Worm (Caenorhabditis elegans): Measurements from ENCODE around the gene pup-2.

The pup-2 gene

DNA sequence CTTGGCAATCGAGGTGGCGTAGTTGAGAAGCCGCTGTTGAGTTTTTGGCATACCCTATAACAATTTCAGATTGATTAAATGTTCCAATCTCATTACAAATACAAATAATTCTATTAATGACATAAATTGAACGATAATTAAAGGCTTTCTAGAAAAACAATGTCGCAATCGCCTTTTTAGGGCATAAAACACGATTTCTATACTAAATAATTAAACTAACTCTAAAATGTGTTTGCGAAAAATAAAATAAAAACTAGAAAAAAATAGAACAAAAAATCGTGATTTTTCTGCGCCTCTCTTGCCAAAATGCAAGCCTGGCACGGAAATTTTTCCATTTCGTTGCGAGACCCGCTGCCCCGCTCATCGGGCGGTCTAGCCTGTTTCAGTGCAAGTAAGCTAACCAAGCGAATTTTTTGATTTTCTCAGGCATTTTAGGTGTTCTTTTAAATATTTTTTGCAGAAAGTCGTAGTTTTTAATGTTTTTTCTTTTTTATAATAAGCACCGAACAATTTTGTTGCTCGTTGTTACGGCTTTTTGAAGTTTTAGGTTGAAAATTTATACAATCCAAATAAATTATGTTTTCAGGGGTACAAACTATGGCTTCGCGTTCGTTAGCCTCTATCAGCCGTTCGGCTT lies 42.2 kb downstream of the pup-2 start, which contains the start of the genes C34E10.12, C34E10.10 and atp-2 (continued):
- TF ChIP-seq snpc-3.4 (tag; optimal IDR thresholded peaks at IDR 0.05) (peak; percentile 62), dox-1 (GFP tag; IDR thresholded peaks at IDR 0.05) (peak; percentile 56), rcor-1 (GFP tag; IDR thresholded peaks at IDR 0.05) (peak; percentile 39; the same call in 1 of the 2 replicates), rec-8 (tag; optimal IDR thresholded peaks at IDR 0.05) (no peak), F49E8.2 (tag; optimal IDR thresholded peaks at IDR 0.05; ENCODE audit: insufficient read depth) (peak; percentile 72), madf-6 (GFP tag; IDR thresholded peaks at IDR 0.05) (peak; percentile 72), fkh-3 (tag; optimal IDR thresholded peaks at IDR 0.05) (no peak), repo-1 (tag; optimal IDR thresholded peaks at IDR 0.05) (no peak), hmg-20 (GFP tag; IDR thresholded peaks at IDR 0.05) (no peak), Y53G8AR.9 (GFP tag; conservative IDR thresholded peaks at IDR 0.05) (0 out of 2 replicates have a peak, but pooled peaks have one; percentile 34), Y53F4B.3 (GFP tag; IDR thresholded peaks at IDR 0.05) (no peak), cebp-1 (GFP tag; IDR thresholded peaks at IDR 0.05) (no peak), cebp-1 (tag; optimal IDR thresholded peaks at IDR 0.05) (peak; percentile 59), attf-6 (GFP tag; IDR thresholded peaks at IDR 0.05) (no peak), C17E4.6 (GFP tag; IDR thresholded peaks at IDR 0.05) (no peak), pha-4 (tag; optimal IDR thresholded peaks at IDR 0.05) (peak; percentile 11), F55B11.4 (tag; optimal IDR thresholded peaks at IDR 0.05; ENCODE audit: borderline replicate concordance, insufficient read depth) (no peak), K11D2.4 (GFP tag; IDR thresholded peaks at IDR 0.05) (peak; percentile 20; the same call in 1 of the 2 replicates), mcd-1 (GFP tag; IDR thresholded peaks at IDR 0.05) (peak; percentile 73), Y95B8A.8 (GFP tag; IDR thresholded peaks at IDR 0.05) (no peak), hmg-1.2 (GFP tag; IDR thresholded peaks at IDR 0.05) (peak; percentile 47; the same call in 1 of the 2 replicates), ztf-6 (GFP tag; IDR thresholded peaks at IDR 0.05) (no peak), die-1 (tag; optimal IDR thresholded peaks at IDR 0.05) (no peak), attf-3 (GFP tag; conservative IDR thresholded peaks at IDR 0.05) (peak; percentile 57; the same call in 1 of the 2 replicates), nhr-179 (tag; optimal IDR thresholded peaks at IDR 0.05) (no peak), unc-130 (GFP tag; optimal IDR thresholded peaks at IDR 0.05) (peak; percentile 23), ztf-28 (GFP tag; IDR thresholded peaks at IDR 0.05) (no peak), madf-10 (tag; optimal IDR thresholded peaks at IDR 0.05) (peak; percentile 54), F33H1.4 (GFP tag; IDR thresholded peaks at IDR 0.05) (peak; percentile 96), B0261.1 (tag; optimal IDR thresholded peaks at IDR 0.05) (no peak), F57A8.1 (GFP tag; optimal IDR thresholded peaks at IDR 0.05) (no peak), F22D6.2 (tag; optimal IDR thresholded peaks at IDR 0.05) (no peak), egrh-3 (GFP tag; IDR thresholded peaks at IDR 0.05) (peak; percentile 50), xnd-1 (tag; optimal IDR thresholded peaks at IDR 0.05) (no peak), hsf-1 (GFP tag; IDR thresholded peaks at IDR 0.05) (no peak), gei-17 (GFP tag; optimal IDR thresholded peaks at IDR 0.05) (no peak), T07F8.4 (tag; optimal IDR thresholded peaks at IDR 0.05) (no peak), hlh-12 (tag; optimal IDR thresholded peaks at IDR 0.05) (no peak), B0035.1 (tag; optimal IDR thresholded peaks at IDR 0.05) (no peak), mxl-1 (tag; optimal IDR thresholded peaks at IDR 0.05) (no peak), ZK185.1 (tag; optimal IDR thresholded peaks at IDR 0.05; ENCODE audit: poor library complexity, severe bottlenecking) (peak; percentile 68), nfya-1 (tag; optimal IDR thresholded peaks at IDR 0.05; ENCODE audit: borderline replicate concordance, insufficient read depth) (no peak), Y67H2A.10 (GFP tag; conservative IDR thresholded peaks at IDR 0.05) (0 out of 2 replicates have a peak, but pooled peaks have one; percentile 39), zfh-2 (GFP tag; conservative IDR thresholded peaks at IDR 0.05) (no peak), ztf-18 (tag; optimal IDR thresholded peaks at IDR 0.05) (peak; percentile 12), ztf-26 (tag; optimal IDR thresholded peaks at IDR 0.05) (peak; percentile 19), athp-1 (tag; optimal IDR thresholded peaks at IDR 0.05) (no peak)

Data from whole organism, young adult.